Fruit fly (Drosophila melanogaster) whole organism, embryonic: ENCODE data around the gene CG1161.

Source experiments
- Blimp-1 ChIP-seq: fragments of 200-800 bp; sonication (Bioruptor generic); optimal IDR thresholded peaks from 3 replicates; lab custom pipeline; 2018; ENCODE audit warnings: missing biosample characterization, missing genetic modification characterization, mild to moderate bottlenecking, moderate library complexity, missing genetic modification reagents
- CG10979 ChIP-seq: fragments of 200-800 bp; sonication (Bioruptor generic); optimal IDR thresholded peaks from 2 replicates; lab custom pipeline; 2018; ENCODE audit warnings: missing biosample characterization, mild to moderate bottlenecking, missing genetic modification characterization, moderate library complexity
- CG11504 ChIP-seq: fragments of 200-800 bp; sonication (Bioruptor generic); optimal IDR thresholded peaks from 3 replicates; lab custom pipeline; 2019; ENCODE audit warnings: missing biosample characterization, mild to moderate bottlenecking, missing genetic modification characterization, moderate library complexity
- CG13424 ChIP-seq: fragments of 200-800 bp; sonication (Bioruptor generic); optimal IDR thresholded peaks from 2 replicates; lab custom pipeline; 2019; ENCODE audit warnings: missing biosample characterization, mild to moderate bottlenecking, missing genetic modification characterization, moderate library complexity
- CG13775 ChIP-seq: fragments of 200-800 bp; sonication (Bioruptor generic); optimal IDR thresholded peaks from 3 replicates; lab custom pipeline; 2017; ENCODE audit warnings: missing biosample characterization, mild to moderate bottlenecking, missing genetic modification characterization
- CG17912 ChIP-seq: fragments of 200-800 bp; sonication (Bioruptor generic); optimal IDR thresholded peaks from 2 replicates; lab custom pipeline; 2018; ENCODE audit warnings: missing biosample characterization, mild to moderate bottlenecking, missing genetic modification characterization
- CG18619 ChIP-seq: fragments of 200-800 bp; sonication (Bioruptor generic); optimal IDR thresholded peaks from 3 replicates; lab custom pipeline; 2017; ENCODE audit warnings: missing biosample characterization, mild to moderate bottlenecking, missing genetic modification characterization
- CG2120 ChIP-seq: fragments of 200-800 bp; sonication (Bioruptor generic); optimal IDR thresholded peaks from 3 replicates; lab custom pipeline; 2016; ENCODE audit warnings: missing biosample characterization, missing genetic modification characterization
- CG3163 ChIP-seq: fragments of 200-800 bp; sonication (Bioruptor generic); optimal IDR thresholded peaks from 3 replicates; lab custom pipeline; 2016; ENCODE audit warnings: missing biosample characterization, missing genetic modification characterization
- CG34224 ChIP-seq: fragments of 200-800 bp; sonication (Bioruptor generic); IDR thresholded peaks from 3 replicates; pipeline ENCODE4 v1.3.6; 2022; ENCODE audit warnings: missing biosample characterization, missing genetic modification characterization; ENCODE audit not compliant: partially characterized antibody
- CG4360 ChIP-seq: fragments of 200-800 bp; sonication (Bioruptor generic); IDR thresholded peaks from 2 replicates; pipeline ENCODE4 v1.3.6; 2022; ENCODE audit warnings: missing biosample characterization, missing genetic modification characterization
- CG7372 ChIP-seq: fragments of 200-800 bp; sonication (Bioruptor generic); IDR thresholded peaks from 2 replicates; pipeline ENCODE4 v1.3.6; 2022; ENCODE audit warnings: missing biosample characterization, missing genetic modification characterization
- CG7786 ChIP-seq: fragments of 200-800 bp; sonication (Bioruptor generic); optimal IDR thresholded peaks from 2 replicates; lab custom pipeline; 2016; ENCODE audit warnings: missing biosample characterization, missing genetic modification characterization
- CG9215 ChIP-seq: fragments of 200-800 bp; sonication (Bioruptor generic); IDR thresholded peaks from 2 replicates; pipeline ENCODE4 v1.3.6; 2022; ENCODE audit warnings: missing biosample characterization, missing genetic modification characterization
- CG9727 ChIP-seq: fragments of 200-800 bp; sonication (Bioruptor generic); optimal IDR thresholded peaks from 3 replicates; lab custom pipeline; 2017; ENCODE audit warnings: missing biosample characterization, mild to moderate bottlenecking, missing genetic modification characterization
- GATAe ChIP-seq: fragments of 200-800 bp; sonication (Bioruptor generic); conservative IDR thresholded peaks from 2 replicates; pipeline ENCODE4 v1.3.6; 2022; ENCODE audit warnings: missing biosample characterization, missing genetic modification characterization
- Gug ChIP-seq: fragments of 200-800 bp; sonication (Bioruptor generic); IDR thresholded peaks from 4 replicates; pipeline ENCODE4 v1.3.6; 2022; ENCODE audit warnings: missing biosample characterization, missing genetic modification characterization
- HLH54F ChIP-seq: fragments of 200-800 bp; sonication (Bioruptor generic); optimal IDR thresholded peaks from 3 replicates; lab custom pipeline; 2016; ENCODE audit warnings: missing biosample characterization, missing genetic modification characterization
- HmgZ ChIP-seq: fragments of 200-800 bp; sonication (Bioruptor generic); optimal IDR thresholded peaks from 2 replicates; lab custom pipeline; 2018; ENCODE audit warnings: missing biosample characterization, mild to moderate bottlenecking, missing genetic modification characterization
- Hr51 ChIP-seq, 2 experiments: fragments of 200-800 bp; sonication (Bioruptor generic); optimal IDR thresholded peaks; 2 replicates in 1 of 2; 3 replicates in 1 of 2; lab custom pipeline; 2016 to 2018; ENCODE audit warnings: missing biosample characterization in 2 of 2, missing genetic modification characterization in 2 of 2, mild to moderate bottlenecking in 1 of 2, moderate library complexity in 1 of 2
- Lpt ChIP-seq: fragments of >200 bp; optimal IDR thresholded peaks from 2 replicates; lab custom pipeline; 2018; ENCODE audit warnings: missing biosample characterization, missing genetic modification characterization
- MBD-R2 ChIP-seq: fragments of 200-800 bp; sonication (Bioruptor generic); IDR thresholded peaks from 2 replicates; pipeline ENCODE4 v1.3.6; 2022; ENCODE audit warnings: missing biosample characterization, missing genetic modification characterization
- MESR4 ChIP-seq: fragments of 200-800 bp; sonication (Bioruptor generic); optimal IDR thresholded peaks from 2 replicates; lab custom pipeline; 2018; ENCODE audit warnings: missing biosample characterization, mild to moderate bottlenecking, missing genetic modification characterization, moderate library complexity
- Med ChIP-seq: fragments of 200-800 bp; sonication (Bioruptor generic); peaks from one replicate; lab custom pipeline; 2016; ENCODE audit warnings: missing biosample characterization, missing genetic modification characterization, mild to moderate bottlenecking, inconsistent platforms, moderate library complexity
- NFAT ChIP-seq: fragments of 200-800 bp; sonication (Bioruptor generic); IDR thresholded peaks from 2 replicates; pipeline ENCODE4 v1.3.6; 2022; ENCODE audit warnings: missing biosample characterization, missing genetic modification characterization
- Pdp1 ChIP-seq, 2 experiments: fragments of 200-800 bp; sonication (Bioruptor generic); optimal IDR thresholded peaks; 3 replicates each; lab custom pipeline; 2016; ENCODE audit warnings: missing biosample characterization in 2 of 2, missing genetic modification characterization in 2 of 2, mild to moderate bottlenecking in 1 of 2, moderate library complexity in 1 of 2
- Ssrp ChIP-seq: fragments of 200-800 bp; sonication (Bioruptor generic); optimal IDR thresholded peaks from 2 replicates; lab custom pipeline; 2018; ENCODE audit warnings: missing biosample characterization, mild to moderate bottlenecking, missing genetic modification characterization, moderate library complexity
- Stat92E ChIP-seq, 3 experiments: fragments of >200 bp in 2 of 3; fragments of 200-800 bp in 1 of 3; sonication (Bioruptor generic) in 1 of 3; optimal IDR thresholded peaks; 2 replicates each; lab custom pipeline; 2017 to 2019; ENCODE audit warnings: missing biosample characterization in 3 of 3, missing genetic modification characterization in 3 of 3, mild to moderate bottlenecking in 1 of 3, moderate library complexity in 1 of 3
- ap ChIP-seq: fragments of 200-800 bp; sonication (Bioruptor generic); IDR thresholded peaks from 2 replicates; pipeline ENCODE4 v1.3.6; 2022; ENCODE audit warnings: missing biosample characterization, missing genetic modification characterization
- chinmo ChIP-seq: fragments of 200-800 bp; sonication (Bioruptor generic); IDR thresholded peaks from 4 replicates; pipeline ENCODE4 v1.3.6; 2022; ENCODE audit warnings: missing biosample characterization, missing genetic modification characterization; ENCODE audit not compliant: partially characterized antibody
- ci ChIP-seq: fragments of 200-800 bp; sonication (Bioruptor generic); IDR thresholded peaks from 3 replicates; pipeline ENCODE4 v1.3.6; 2022; ENCODE audit warnings: missing biosample characterization, missing genetic modification characterization
- crp ChIP-seq, 2 experiments: fragments of 200-800 bp; sonication (Bioruptor generic); optimal IDR thresholded peaks; 2 replicates in 1 of 2; 3 replicates in 1 of 2; lab custom pipeline; 2017; ENCODE audit warnings: missing biosample characterization in 2 of 2, missing genetic modification characterization in 2 of 2, mild to moderate bottlenecking in 1 of 2, moderate library complexity in 1 of 2
- exex ChIP-seq: fragments of 200-800 bp; sonication (Bioruptor generic); optimal IDR thresholded peaks from 4 replicates; lab custom pipeline; 2018; ENCODE audit warnings: missing biosample characterization, mild to moderate bottlenecking, missing genetic modification characterization, moderate library complexity
- fd102C ChIP-seq: fragments of 200-800 bp; sonication (Bioruptor generic); optimal IDR thresholded peaks from 2 replicates; lab custom pipeline; 2018; ENCODE audit warnings: missing biosample characterization, mild to moderate bottlenecking, missing genetic modification characterization, moderate library complexity
- fru ChIP-seq: fragments of >200 bp; optimal IDR thresholded peaks from 2 replicates; lab custom pipeline; 2017
- lilli ChIP-seq: fragments of 200-800 bp; sonication (Bioruptor generic); optimal IDR thresholded peaks from 3 replicates; lab custom pipeline; 2016; ENCODE audit warnings: missing biosample characterization, missing genetic modification characterization
- lmd ChIP-seq: fragments of 200-800 bp; sonication (Bioruptor generic); IDR thresholded peaks from 2 replicates; pipeline ENCODE4 v1.3.6; 2022; ENCODE audit warnings: missing biosample characterization, missing genetic modification characterization
- maf-S ChIP-seq: fragments of 200-800 bp; sonication (Bioruptor generic); optimal IDR thresholded peaks from 2 replicates; lab custom pipeline; 2016; ENCODE audit warnings: missing biosample characterization, missing genetic modification characterization
- mirr ChIP-seq: fragments of 200-800 bp; sonication (Bioruptor generic); optimal IDR thresholded peaks from 3 replicates; lab custom pipeline; 2018; ENCODE audit warnings: missing biosample characterization, mild to moderate bottlenecking, missing genetic modification characterization
- repo ChIP-seq: fragments of 200-800 bp; sonication (Bioruptor generic); optimal IDR thresholded peaks from 2 replicates; lab custom pipeline; 2016; ENCODE audit warnings: missing biosample characterization, missing genetic modification characterization
- shn ChIP-seq: fragments of 200-800 bp; sonication (Bioruptor generic); optimal IDR thresholded peaks from 3 replicates; lab custom pipeline; 2016; ENCODE audit warnings: missing biosample characterization, missing genetic modification characterization
- stwl ChIP-seq: fragments of 200-800 bp; sonication (Bioruptor generic); optimal IDR thresholded peaks from 3 replicates; lab custom pipeline; 2018; ENCODE audit warnings: missing biosample characterization, mild to moderate bottlenecking, missing genetic modification characterization, moderate library complexity
- sug ChIP-seq: fragments of 200-800 bp; optimal IDR thresholded peaks from 2 replicates; lab custom pipeline; 2019; ENCODE audit warnings: missing biosample characterization, mild to moderate bottlenecking, missing genetic modification characterization, moderate library complexity
- ttk ChIP-seq: fragments of 200-800 bp; sonication (Bioruptor generic); IDR thresholded peaks from 2 replicates; pipeline ENCODE4 v2.1.2; 2022; ENCODE audit warnings: missing biosample characterization, missing genetic modification characterization
- twi ChIP-seq: fragments of 200-800 bp; optimal IDR thresholded peaks from 2 replicates; lab custom pipeline; 2019; ENCODE audit warnings: missing biosample characterization, mild to moderate bottlenecking, missing genetic modification characterization, moderate library complexity
- vnd ChIP-seq: fragments of 200-800 bp; sonication (Bioruptor generic); IDR thresholded peaks from 3 replicates; pipeline ENCODE4 v1.3.6; 2022; ENCODE audit warnings: missing biosample characterization, missing genetic modification characterization; ENCODE audit not compliant: partially characterized antibody
- vvl ChIP-seq: fragments of 200-800 bp; sonication (Bioruptor generic); IDR thresholded peaks from 2 replicates; pipeline ENCODE4 v1.3.6; 2022; ENCODE audit warnings: missing biosample characterization, missing genetic modification characterization
- zen2 ChIP-seq: fragments of 200-800 bp; sonication (Bioruptor generic); IDR thresholded peaks from 3 replicates; pipeline ENCODE4 v1.3.6; 2022; ENCODE audit warnings: missing biosample characterization, missing genetic modification characterization; ENCODE audit not compliant: partially characterized antibody

CG1161 gene

dm6 chr3R:5395210-5395609 lies 40.3 kb downstream of the CG1161 start:
- TF ChIP-seq GATAe (GFP tag; lab: Robert Waterston, UW) (peak; percentile 49), Stat92E (GFP tag; optimal IDR thresholded peaks at IDR 0.05; lab: Kevin White, UChicago) (no peak), Pdp1 (GFP tag; optimal IDR thresholded peaks at IDR 0.05; lab: Kevin White, UChicago) (peak in 1 of 2 experiments; percentile 17), CG13775 (GFP tag; lab: Kevin White, UChicago) (no peak), stwl (tag; lab: Kevin White, UChicago) (no peak), exex (peak; percentile 66), Med (GFP tag; lab: Kevin White, UChicago) (peak; percentile 58), mirr (GFP tag; lab: Kevin White, UChicago) (peak; percentile 10)
- TF ChIP-seq, all 482 proteins: peak for 5

- TF ChIP-seq Gug (GFP tag; lab: Robert Waterston, UW) (no peak), CG13424 (tag; lab: Kevin White, UChicago) (no peak), MBD-R2 (no peak), ap (GFP tag; lab: Robert Waterston, UW) (no peak), fd102C (GFP tag; lab: Kevin White, UChicago) (no peak), CG4360 (GFP tag; lab: Robert Waterston, UW) (no peak), MESR4 (GFP tag; lab: Kevin White, UChicago) (no peak), crp (GFP tag; optimal IDR thresholded peaks at IDR 0.05; lab: Kevin White, UChicago) (no peak), fru (lab: Kevin White, UChicago) (no peak), sug (tag; lab: Kevin White, UChicago) (no peak), repo (GFP tag; lab: Kevin White, UChicago) (no peak), shn (GFP tag; lab: Kevin White, UChicago) (no peak), lilli (GFP tag; lab: Kevin White, UChicago) (no peak), CG10979 (tag; lab: Kevin White, UChicago) (no peak), CG11504 (tag; lab: Kevin White, UChicago) (no peak), CG18619 (GFP tag; lab: Kevin White, UChicago) (no peak), HLH54F (GFP tag; lab: Kevin White, UChicago) (no peak), CG7372 (no peak)
Observed at dm6 chr3R:5399096-5399495, 44.2 kb downstream of the CG1161 start, which contains the start of gene Or83a. TSS of gene Or83a (minus strand) at chr3R:5399196.

dm6 chr3R:5403963-5404362 lies 49.1 kb downstream of the CG1161 start, which contains the start of gene CG2663:
TSS of gene CG2663 (minus strand) at chr3R:5404135.
- TF ChIP-seq ttk (GFP tag; lab: Robert Waterston, UW) (no peak), Lpt (GFP tag; lab: Kevin White, UChicago) (no peak), HmgZ (tag; lab: Kevin White, UChicago) (no peak), ci (GFP tag; lab: Robert Waterston, UW) (no peak), CG3163 (GFP tag; lab: Kevin White, UChicago) (no peak), CG9727 (GFP tag; lab: Kevin White, UChicago) (no peak), Ssrp (tag; lab: Kevin White, UChicago) (no peak), vnd (GFP tag; lab: Robert Waterston, UW) (no peak), Blimp-1 (GFP tag; lab: Kevin White, UChicago) (peak; percentile 25), twi (tag; lab: Kevin White, UChicago) (no peak), CG17912 (GFP tag; lab: Kevin White, UChicago) (no peak), vvl (no peak), Hr51 (GFP tag; optimal IDR thresholded peaks at IDR 0.05; lab: Kevin White, UChicago) (no peak), CG10979 (tag; lab: Kevin White, UChicago) (no peak), chinmo (GFP tag; lab: Robert Waterston, UW) (0 out of 4 replicates have a peak, but pooled peaks have one; percentile 20), maf-S (no peak), CG7786 (GFP tag; lab: Kevin White, UChicago) (no peak), CG9215 (no peak), lmd (GFP tag; lab: Robert Waterston, UW) (no peak), CG2120 (GFP tag; lab: Kevin White, UChicago) (no peak), CG34224 (no peak), NFAT (GFP tag; lab: Robert Waterston, UW) (no peak), zen2 (GFP tag; lab: Robert Waterston, UW) (no peak)
